Fruit fly (Drosophila melanogaster): ENCODE measurements around the gene CG32425.

dm6 chr3L:20537655-20538300, 40.7 kb downstream of the CG32425 start:
- no peak for TF ChIP-seq Ets98B (GFP tag; IDR thresholded peaks at IDR 0.05)
- no peak for TF ChIP-seq gl (tag; optimal IDR thresholded peaks at IDR 0.05)
- no peak for TF ChIP-seq EcR (GFP tag; optimal IDR thresholded peaks at IDR 0.05)
- no peak for TF ChIP-seq CG8301 (tag; optimal IDR thresholded peaks at IDR 0.05)
- TF ChIP-seq CG15710 (tag; optimal IDR thresholded peaks at IDR 0.05), result no peak
- TF ChIP-seq Snoo (tag; optimal IDR thresholded peaks at IDR 0.05), result no peak
- TF ChIP-seq Pif1B (GFP tag; optimal IDR thresholded peaks at IDR 0.05), result no peak
- no peak for TF ChIP-seq CG8159 (tag; optimal IDR thresholded peaks at IDR 0.05)
- no peak for TF ChIP-seq fd96Ca (GFP tag; IDR thresholded peaks at IDR 0.05)
- TF ChIP-seq CG34367 (tag; optimal IDR thresholded peaks at IDR 0.05), result no peak
